Fruit fly (Drosophila melanogaster): ENCODE data around the gene MFS3.

MFS3 gene

DNA sequence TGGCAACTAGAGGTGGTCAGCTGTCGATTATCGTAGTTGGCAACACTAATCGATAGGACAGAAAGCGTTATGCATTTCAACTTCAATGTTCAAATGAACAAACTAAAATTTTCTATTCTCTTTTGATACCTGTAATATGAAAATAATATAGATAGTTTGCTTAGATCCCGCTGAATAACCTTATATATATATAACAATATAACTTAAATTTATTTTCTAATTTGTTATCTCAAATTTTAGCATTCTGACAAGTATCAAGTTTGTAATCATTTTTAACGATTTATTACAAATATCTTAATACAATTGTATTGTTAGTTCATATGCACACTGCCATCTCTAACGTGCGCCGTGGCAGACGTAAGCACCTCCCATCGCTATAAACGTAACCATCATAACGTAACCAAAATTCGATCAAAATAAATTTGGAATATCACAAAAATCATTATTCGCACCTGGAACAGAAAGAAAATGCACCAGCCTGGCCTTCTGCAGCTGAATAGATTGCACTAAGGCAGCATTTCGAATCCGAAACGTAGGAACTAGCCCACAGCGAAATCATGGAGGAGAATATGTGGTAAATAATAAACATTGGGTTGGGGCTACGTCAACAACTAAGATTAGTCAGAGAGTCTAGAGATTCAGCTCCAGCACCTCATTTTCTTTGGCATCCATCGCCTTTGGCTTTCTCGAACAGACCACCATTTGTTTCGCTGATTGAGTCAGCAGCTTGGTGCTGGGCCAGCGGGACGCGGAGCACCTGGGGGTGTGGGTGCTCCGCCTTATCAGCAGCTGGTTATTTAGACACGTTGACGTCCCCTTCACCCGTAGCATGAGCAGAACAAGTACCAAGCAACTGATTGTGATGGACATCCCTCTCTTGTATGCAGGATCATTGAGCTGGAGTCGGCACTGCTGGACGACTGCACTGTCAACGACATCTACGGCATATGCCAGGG, 13.8 kb upstream of the MFS3 start, which contains the start of the genes Pino and TBC1D23 (continued):
- TF ChIP-seq CG12659 (GFP tag; optimal IDR thresholded peaks at IDR 0.05) = peak; percentile 76
- TF ChIP-seq dmrt99B (tag; optimal IDR thresholded peaks at IDR 0.05) = peak; percentile 65
- peak; percentile 60 for TF ChIP-seq croc (GFP tag; conservative IDR thresholded peaks at IDR 0.05)
- TF ChIP-seq CG10147 (GFP tag; optimal IDR thresholded peaks at IDR 0.05) = peak; percentile 36
- TF ChIP-seq odd (GFP tag; optimal IDR thresholded peaks at IDR 0.05) = peak; percentile 24
- peak; percentile 88 for TF ChIP-seq CG12391 (tag; optimal IDR thresholded peaks at IDR 0.05)
- TF ChIP-seq Mrtf (GFP tag; IDR thresholded peaks at IDR 0.05) = peak; percentile 50; the same call in 2 of the 3 replicates
- TF ChIP-seq D (optimal IDR thresholded peaks at IDR 0.05) = no peak
- TF ChIP-seq D (GFP tag; optimal IDR thresholded peaks at IDR 0.05) = peak; percentile 45
- peak; percentile 89 for TF ChIP-seq gem (tag; optimal IDR thresholded peaks at IDR 0.05)
- peak; percentile 37 for TF ChIP-seq gcm (GFP tag; optimal IDR thresholded peaks at IDR 0.05)
- peak in 1 of 2 experiments; percentile 45 for TF ChIP-seq chif (GFP tag; optimal IDR thresholded peaks at IDR 0.05)
- no peak for TF ChIP-seq fd102C (GFP tag; optimal IDR thresholded peaks at IDR 0.05)
- no peak for TF ChIP-seq MTF-1 (GFP tag; optimal IDR thresholded peaks at IDR 0.05; ENCODE audit: borderline replicate concordance)
- TF ChIP-seq CG12104 (GFP tag; optimal IDR thresholded peaks at IDR 0.05) = peak; percentile 50
- peak; percentile 41 for TF ChIP-seq Nf-YB (GFP tag; optimal IDR thresholded peaks at IDR 0.05)
- TF ChIP-seq B-H2 (GFP tag; optimal IDR thresholded peaks at IDR 0.05) = peak; percentile 57
- TF ChIP-seq ems (GFP tag; optimal IDR thresholded peaks at IDR 0.05) = peak; percentile 21
- no peak for TF ChIP-seq gcm2 (GFP tag; optimal IDR thresholded peaks at IDR 0.05)
- peak; percentile 84 for TF ChIP-seq knrl (GFP tag; IDR thresholded peaks at IDR 0.05; ENCODE audit: partially characterized antibody)
- peak; percentile 26; the same call in 1 of the 2 replicates for TF ChIP-seq MBD-R2 (GFP tag; IDR thresholded peaks at IDR 0.05)
- no peak; the same call in 1 of the 2 replicates for TF ChIP-seq CG8765 (GFP tag; IDR thresholded peaks at IDR 0.05)
- TF ChIP-seq CG30431 (GFP tag; optimal IDR thresholded peaks at IDR 0.05) = peak; percentile 48
- TF ChIP-seq CG15601 (tag; optimal IDR thresholded peaks at IDR 0.05) = peak; percentile 53
- TF ChIP-seq CG8944 (GFP tag; optimal IDR thresholded peaks at IDR 0.05) = peak; percentile 14
- TF ChIP-seq Ravus (GFP tag; IDR thresholded peaks at IDR 0.05) = no peak; the same call in 1 of the 2 replicates
- TF ChIP-seq CG34224 (GFP tag; IDR thresholded peaks at IDR 0.05; ENCODE audit: partially characterized antibody) = peak; percentile 52; the same call in 1 of the 3 replicates
- peak; percentile 6 for TF ChIP-seq CG1603 (tag; optimal IDR thresholded peaks at IDR 0.05)
- peak; percentile 79 for TF ChIP-seq CG14441 (GFP tag; IDR thresholded peaks at IDR 0.05)
- peak; percentile 86 for TF ChIP-seq slbo (GFP tag; IDR thresholded peaks at IDR 0.05)
- peak; percentile 68 for TF ChIP-seq Dref (GFP tag; IDR thresholded peaks at IDR 0.05)
- peak; percentile 31; the same call in 1 of the 2 replicates for TF ChIP-seq bbx (GFP tag; IDR thresholded peaks at IDR 0.05; ENCODE audit: partially characterized antibody)
- TF ChIP-seq Deaf1 (tag; optimal IDR thresholded peaks at IDR 0.05) = peak; percentile 24
- no peak for TF ChIP-seq Nf-YA (GFP tag; IDR thresholded peaks at IDR 0.05)
- TF ChIP-seq cas (GFP tag; IDR thresholded peaks at IDR 0.05) = no peak
- TF ChIP-seq Hr3 (GFP tag; optimal IDR thresholded peaks at IDR 0.05) = peak; percentile 82
- peak; percentile 9 for TF ChIP-seq fu2 (GFP tag; optimal IDR thresholded peaks at IDR 0.05)
- TF ChIP-seq CG18619 (GFP tag; optimal IDR thresholded peaks at IDR 0.05) = peak; percentile 63
- TF ChIP-seq crol (GFP tag; IDR thresholded peaks at IDR 0.05) = peak; percentile 88
- peak; percentile 30 for TF ChIP-seq Fer1 (GFP tag; optimal IDR thresholded peaks at IDR 0.05)
- TF ChIP-seq stwl (tag; optimal IDR thresholded peaks at IDR 0.05) = peak; percentile 33
- peak; percentile 39 for TF ChIP-seq Six4 (GFP tag; optimal IDR thresholded peaks at IDR 0.05)
- peak; percentile 44 for TF ChIP-seq gsb-n (tag; optimal IDR thresholded peaks at IDR 0.05)
- peak; percentile 57 for TF ChIP-seq CG33557 (GFP tag; optimal IDR thresholded peaks at IDR 0.05)
- TF ChIP-seq fd64A (GFP tag; optimal IDR thresholded peaks at IDR 0.05) = no peak
- peak; percentile 5 for TF ChIP-seq Dp (GFP tag; optimal IDR thresholded peaks at IDR 0.05)
- 0 out of 3 replicates have a peak, but pooled peaks have one; percentile 15 for TF ChIP-seq CG7357 (GFP tag; IDR thresholded peaks at IDR 0.05)
